Worm (Caenorhabditis elegans): ENCODE measurements around the gene Y49F6B.6.

- TF ChIP-seq unc-62 (GFP tag; optimal IDR thresholded peaks at IDR 0.05) (no peak), B0019.2 (GFP tag; conservative IDR thresholded peaks at IDR 0.05) (no peak), pha-4 (tag; optimal IDR thresholded peaks at IDR 0.05) (no peak)
Observed at ce11 chrII:3446647-3447046, 26.3 kb upstream of the Y49F6B.6 start, which contains the start of the genes C16C8.20 and gldi-6.

All from whole organism, young adult.